Fruit fly (Drosophila melanogaster): Measurements from ENCODE around the gene psd.

DNA sequence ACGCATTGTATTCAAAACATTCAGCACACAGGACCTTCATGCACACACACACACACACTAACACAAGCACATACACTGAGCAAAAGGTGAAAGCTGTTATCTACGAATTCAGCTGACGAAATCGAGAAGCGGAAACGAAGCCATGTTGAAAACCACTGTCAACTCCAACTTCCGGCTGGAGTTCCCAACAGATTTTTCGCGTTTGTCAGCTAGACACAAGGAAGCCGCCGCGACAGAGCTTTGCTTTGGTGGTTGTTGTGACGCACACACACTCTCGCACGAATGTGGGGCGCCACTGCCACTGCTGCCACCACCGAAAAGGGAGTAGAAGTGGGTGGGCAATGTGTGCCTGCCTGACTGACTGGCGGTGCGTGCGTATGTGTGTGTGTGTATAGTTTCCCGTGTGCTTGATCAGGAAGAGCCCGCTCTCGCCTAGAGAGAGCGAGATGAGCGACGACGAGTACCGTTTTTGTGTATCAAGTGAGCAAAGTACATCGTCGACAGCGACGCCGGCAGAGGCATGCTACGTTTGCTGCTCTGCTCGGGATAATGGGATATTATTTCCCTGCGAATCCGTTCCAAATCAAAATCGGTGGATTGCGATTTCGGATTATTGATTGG is 33.0 kb upstream of the psd start:
- TF ChIP-seq rn (GFP tag; IDR thresholded peaks at IDR 0.05) (no peak), CG34367 (tag; optimal IDR thresholded peaks at IDR 0.05) (peak; percentile 15), Pif1A (GFP tag; optimal IDR thresholded peaks at IDR 0.05) (no peak), gl (tag; optimal IDR thresholded peaks at IDR 0.05) (peak; percentile 34), fd96Ca (GFP tag; IDR thresholded peaks at IDR 0.05) (no peak), CG17806 (tag; optimal IDR thresholded peaks at IDR 0.05) (no peak), Ets98B (GFP tag; IDR thresholded peaks at IDR 0.05) (no peak), Pif1B (GFP tag; optimal IDR thresholded peaks at IDR 0.05) (no peak), EcR (GFP tag; optimal IDR thresholded peaks at IDR 0.05) (no peak)
